Fruit fly (Drosophila melanogaster): ENCODE results near the gene CG12506.

dm6 chr2L:790698-791097 lies 17.4 kb downstream of the CG12506 start, which contains the start of gene Pkg21D:
- no peak for TF ChIP-seq CG1024 (GFP tag; IDR thresholded peaks at IDR 0.05)
- TF ChIP-seq ash1 (GFP tag; optimal IDR thresholded peaks at IDR 0.05): no peak
